Fruit fly (Drosophila melanogaster) whole organism, embryonic: ENCODE results near the gene schlank.
A peak's percentile ranks its signal among the peaks of the same experiment; 100 is the strongest.

Experiments
- B-H2 ChIP-seq: fragments of 200-800 bp; sonication (Bioruptor generic); optimal IDR thresholded peaks from 2 replicates; lab custom pipeline; 2018; ENCODE audit warnings: missing biosample characterization, mild to moderate bottlenecking, missing genetic modification characterization
- Bdp1 ChIP-seq: fragments of 200-800 bp; sonication (Bioruptor generic); optimal IDR thresholded peaks from 3 replicates; lab custom pipeline; 2016; ENCODE audit warnings: missing biosample characterization, missing genetic modification characterization
- CG10267 ChIP-seq: fragments of 200-800 bp; sonication (Bioruptor generic); optimal IDR thresholded peaks from 2 replicates; lab custom pipeline; 2018; ENCODE audit warnings: missing biosample characterization, mild to moderate bottlenecking, missing genetic modification characterization, moderate library complexity
- CG12942 ChIP-seq: fragments of 200-800 bp; sonication (Bioruptor generic); optimal IDR thresholded peaks from 3 replicates; lab custom pipeline; 2016; ENCODE audit warnings: missing biosample characterization, missing genetic modification characterization
- CG13624 ChIP-seq: fragments of 200-800 bp; sonication (Bioruptor generic); optimal IDR thresholded peaks from 2 replicates; lab custom pipeline; 2016; ENCODE audit warnings: missing biosample characterization, missing genetic modification characterization
- CG15011 ChIP-seq: fragments of 200-800 bp; sonication (Bioruptor generic); optimal IDR thresholded peaks from 3 replicates; lab custom pipeline; 2018; ENCODE audit warnings: missing biosample characterization, mild to moderate bottlenecking, missing genetic modification characterization
- CG17359 ChIP-seq: fragments of 200-800 bp; sonication (Bioruptor generic); optimal IDR thresholded peaks from 3 replicates; lab custom pipeline; 2018; ENCODE audit warnings: missing biosample characterization, mild to moderate bottlenecking, missing genetic modification characterization, moderate library complexity
- CG18599 ChIP-seq: fragments of 200-800 bp; sonication (Bioruptor generic); optimal IDR thresholded peaks from 3 replicates; lab custom pipeline; 2017; ENCODE audit warnings: missing biosample characterization, missing genetic modification characterization, mild to moderate bottlenecking, moderate library complexity, missing genetic modification reagents
- CG3838 ChIP-seq: fragments of 200-800 bp; sonication (Bioruptor generic); optimal IDR thresholded peaks from 3 replicates; lab custom pipeline; 2016; ENCODE audit warnings: missing biosample characterization, missing genetic modification characterization
- CG42726 ChIP-seq: fragments of 200-800 bp; sonication (Bioruptor generic); IDR thresholded peaks from 2 replicates; pipeline ENCODE4 v1.3.6; 2022; ENCODE audit warnings: missing biosample characterization, missing genetic modification characterization; ENCODE audit not compliant: partially characterized antibody
- CG4617 ChIP-seq: fragments of 200-800 bp; sonication (Bioruptor generic); optimal IDR thresholded peaks from 3 replicates; lab custom pipeline; 2016; ENCODE audit warnings: missing biosample characterization, missing genetic modification characterization, borderline replicate concordance
- CG4707 ChIP-seq: fragments of 200-800 bp; sonication (Bioruptor generic); optimal IDR thresholded peaks from 2 replicates; lab custom pipeline; 2018; ENCODE audit warnings: missing biosample characterization, mild to moderate bottlenecking, missing genetic modification characterization, moderate library complexity
- CG6272 ChIP-seq: fragments of 200-800 bp; sonication (Bioruptor generic); IDR thresholded peaks from 2 replicates; pipeline ENCODE4 v1.3.6; 2022; ENCODE audit warnings: missing biosample characterization, missing genetic modification characterization
- CG7745 ChIP-seq: fragments of 200-800 bp; sonication (Bioruptor generic); optimal IDR thresholded peaks from 2 replicates; lab custom pipeline; 2018; ENCODE audit warnings: missing biosample characterization, mild to moderate bottlenecking, missing genetic modification characterization, moderate library complexity
- CG9932 ChIP-seq: fragments of 200-800 bp; sonication (Bioruptor generic); IDR thresholded peaks from 2 replicates; pipeline ENCODE4 v1.3.6; 2022; ENCODE audit warnings: missing biosample characterization, missing genetic modification characterization
- D19A ChIP-seq: fragments of 200-800 bp; optimal IDR thresholded peaks from 3 replicates; lab custom pipeline; 2019; ENCODE audit warnings: missing biosample characterization, mild to moderate bottlenecking, missing genetic modification characterization, moderate library complexity
- Eip74EF ChIP-seq, 2 experiments: fragments of 200-800 bp in 1 of 2; fragments of >200 bp in 1 of 2; sonication (Bioruptor generic) in 1 of 2; optimal IDR thresholded peaks; 2 replicates each; lab custom pipeline; 2017 to 2019; ENCODE audit warnings: missing biosample characterization in 2 of 2, missing genetic modification characterization in 2 of 2, mild to moderate bottlenecking in 1 of 2, moderate library complexity in 1 of 2
- Fer1 ChIP-seq: fragments of 200-800 bp; sonication (Bioruptor generic); optimal IDR thresholded peaks from 2 replicates; lab custom pipeline; 2017; ENCODE audit warnings: missing biosample characterization, mild to moderate bottlenecking, missing genetic modification characterization
- Gsc ChIP-seq: fragments of 200-800 bp; sonication (Bioruptor generic); IDR thresholded peaks from 2 replicates; pipeline ENCODE4 v1.3.6; 2022; ENCODE audit warnings: missing biosample characterization, missing genetic modification characterization
- HHEX ChIP-seq: fragments of 200-800 bp; sonication (Bioruptor generic); optimal IDR thresholded peaks from 3 replicates; lab custom pipeline; 2017; ENCODE audit warnings: missing biosample characterization, mild to moderate bottlenecking, missing genetic modification characterization, missing genetic modification reagents
- Hr78 ChIP-seq, 2 experiments: fragments of 200-800 bp in 1 of 2; fragments of >200 bp in 1 of 2; sonication (Bioruptor generic) in 1 of 2; optimal IDR thresholded peaks; 2 replicates each; lab custom pipeline; 2017 to 2019; ENCODE audit warnings: missing biosample characterization in 2 of 2, missing genetic modification characterization in 2 of 2, mild to moderate bottlenecking in 1 of 2, moderate library complexity in 1 of 2
- MTF-1 ChIP-seq: fragments of 200-800 bp; sonication (Bioruptor generic); optimal IDR thresholded peaks from 2 replicates; lab custom pipeline; 2018; ENCODE audit warnings: missing biosample characterization, mild to moderate bottlenecking, missing genetic modification characterization, borderline replicate concordance
- NK7.1 ChIP-seq: fragments of 200-800 bp; sonication (Bioruptor generic); optimal IDR thresholded peaks from 3 replicates; lab custom pipeline; 2016; ENCODE audit warnings: missing biosample characterization, missing genetic modification characterization
- Nf-YC ChIP-seq: fragments of 200-800 bp; optimal IDR thresholded peaks from 3 replicates; lab custom pipeline; 2019; ENCODE audit warnings: missing biosample characterization, mild to moderate bottlenecking, missing genetic modification characterization, moderate library complexity
- Sox102F ChIP-seq: fragments of 200-800 bp; sonication (Bioruptor generic); optimal IDR thresholded peaks from 2 replicates; lab custom pipeline; 2018; ENCODE audit warnings: missing biosample characterization, mild to moderate bottlenecking, missing genetic modification characterization, moderate library complexity
- Taf1 ChIP-seq: fragments of 200-800 bp; sonication (Bioruptor generic); IDR thresholded peaks from 2 replicates; pipeline ENCODE4 v1.3.6; 2022; ENCODE audit warnings: missing biosample characterization, missing genetic modification characterization
- Trl ChIP-seq, 3 experiments: fragments of >200 bp in 2 of 3; fragments of 200-800 bp in 1 of 3; sonication (Bioruptor generic) in 1 of 3; optimal IDR thresholded peaks; 2 replicates in 1 of 3; 3 replicates in 2 of 3; lab custom pipeline; 2016 to 2017; ENCODE audit warnings: missing biosample characterization in 1 of 3, missing genetic modification characterization in 1 of 3
- abd-A ChIP-seq: fragments of 200-800 bp; sonication (Bioruptor generic); optimal IDR thresholded peaks from 3 replicates; lab custom pipeline; 2019; ENCODE audit warnings: missing biosample characterization, mild to moderate bottlenecking, missing genetic modification characterization, moderate library complexity
- aop ChIP-seq: fragments of 200-800 bp; sonication (Bioruptor generic); IDR thresholded peaks from 2 replicates; pipeline ENCODE4 v1.3.6; 2022; ENCODE audit warnings: missing biosample characterization, missing genetic modification characterization
- ap ChIP-seq: fragments of 200-800 bp; sonication (Bioruptor generic); IDR thresholded peaks from 2 replicates; pipeline ENCODE4 v1.3.6; 2022; ENCODE audit warnings: missing biosample characterization, missing genetic modification characterization
- ara ChIP-seq: fragments of 200-800 bp; sonication (Bioruptor generic); IDR thresholded peaks from 2 replicates; pipeline ENCODE4 v1.3.6; 2022; ENCODE audit warnings: missing biosample characterization, missing genetic modification characterization
- bbx ChIP-seq: fragments of 200-800 bp; sonication (Bioruptor generic); IDR thresholded peaks from 2 replicates; pipeline ENCODE4 v1.3.6; 2022; ENCODE audit warnings: missing biosample characterization, missing genetic modification characterization; ENCODE audit not compliant: partially characterized antibody
- chif ChIP-seq, 2 experiments: fragments of 200-800 bp; sonication (Bioruptor generic); optimal IDR thresholded peaks; 3 replicates each; lab custom pipeline; 2016; ENCODE audit warnings: missing biosample characterization in 2 of 2, missing genetic modification characterization in 2 of 2
- corto ChIP-seq: fragments of 200-800 bp; sonication (Bioruptor generic); optimal IDR thresholded peaks from 2 replicates; lab custom pipeline; 2016; ENCODE audit warnings: missing biosample characterization, mild to moderate bottlenecking, missing genetic modification characterization, moderate library complexity
- crc ChIP-seq: fragments of 200-800 bp; sonication (Bioruptor generic); optimal IDR thresholded peaks from 2 replicates; lab custom pipeline; 2016; ENCODE audit warnings: missing biosample characterization, missing genetic modification characterization
- dimm ChIP-seq: fragments of 200-800 bp; sonication (Bioruptor generic); IDR thresholded peaks from 2 replicates; pipeline ENCODE4 v1.3.6; 2022; ENCODE audit warnings: missing biosample characterization, missing genetic modification characterization
- dpn ChIP-seq, 2 experiments: fragments of 200-800 bp; sonication (Bioruptor generic); optimal IDR thresholded peaks; 3 replicates each; lab custom pipeline; 2016; ENCODE audit warnings: missing biosample characterization in 2 of 2, missing genetic modification characterization in 2 of 2
- esg ChIP-seq: fragments of 200-800 bp; sonication (Bioruptor generic); conservative IDR thresholded peaks from 2 replicates; pipeline ENCODE4 v1.3.6; 2022; ENCODE audit warnings: missing biosample characterization, missing genetic modification characterization
- ewg ChIP-seq: fragments of 200-800 bp; sonication (Bioruptor generic); optimal IDR thresholded peaks from 3 replicates; lab custom pipeline; 2017; ENCODE audit warnings: mild to moderate bottlenecking, missing biosample characterization, missing genetic modification reagents, missing genetic modification characterization
- fru ChIP-seq: fragments of >200 bp; optimal IDR thresholded peaks from 2 replicates; lab custom pipeline; 2017
- her ChIP-seq: fragments of 200-800 bp; sonication (Bioruptor generic); optimal IDR thresholded peaks from 2 replicates; lab custom pipeline; 2016; ENCODE audit warnings: missing biosample characterization, missing genetic modification characterization
- klu ChIP-seq: fragments of 200-800 bp; sonication (Bioruptor generic); IDR thresholded peaks from 2 replicates; pipeline ENCODE4 v1.3.6; 2022; ENCODE audit warnings: missing biosample characterization, missing genetic modification characterization
- lola ChIP-seq, 3 experiments: fragments of >200 bp in 2 of 3; fragments of 200-800 bp in 1 of 3; sonication (Bioruptor generic) in 1 of 3; optimal IDR thresholded peaks; 2 replicates each; lab custom pipeline; 2017 to 2019; ENCODE audit warnings: missing biosample characterization in 3 of 3, missing genetic modification characterization in 3 of 3, mild to moderate bottlenecking in 1 of 3, moderate library complexity in 1 of 3
- mld ChIP-seq: fragments of 200-800 bp; sonication (Bioruptor generic); IDR thresholded peaks from 3 replicates; pipeline ENCODE4 v1.3.6; 2022; ENCODE audit warnings: missing biosample characterization, missing genetic modification characterization; ENCODE audit not compliant: partially characterized antibody
- pb ChIP-seq: fragments of 200-800 bp; sonication (Bioruptor generic); optimal IDR thresholded peaks from 3 replicates; lab custom pipeline; 2016; ENCODE audit warnings: missing biosample characterization, missing genetic modification characterization
- pum ChIP-seq: fragments of 200-800 bp; sonication (Bioruptor generic); optimal IDR thresholded peaks from 2 replicates; lab custom pipeline; 2016; ENCODE audit warnings: missing biosample characterization, missing genetic modification characterization
- sc ChIP-seq, 3 experiments: fragments of >200 bp in 2 of 3; fragments of 200-800 bp in 1 of 3; sonication (Bioruptor generic) in 1 of 3; optimal IDR thresholded peaks; 2 replicates in 2 of 3; 3 replicates in 1 of 3; lab custom pipeline; 2017; ENCODE audit warnings: mild to moderate bottlenecking in 1 of 3, missing biosample characterization in 1 of 3, missing genetic modification characterization in 1 of 3, missing genetic modification reagents in 1 of 3
- sisA ChIP-seq: fragments of 200-800 bp; sonication (Bioruptor generic); IDR thresholded peaks from 2 replicates; pipeline ENCODE4 v1.3.6; 2022; ENCODE audit warnings: missing biosample characterization, missing genetic modification characterization
- tin ChIP-seq: fragments of 200-800 bp; sonication (Bioruptor generic); optimal IDR thresholded peaks from 3 replicates; lab custom pipeline; 2016; ENCODE audit warnings: missing biosample characterization, missing genetic modification characterization

Gene schlank

DNA sequence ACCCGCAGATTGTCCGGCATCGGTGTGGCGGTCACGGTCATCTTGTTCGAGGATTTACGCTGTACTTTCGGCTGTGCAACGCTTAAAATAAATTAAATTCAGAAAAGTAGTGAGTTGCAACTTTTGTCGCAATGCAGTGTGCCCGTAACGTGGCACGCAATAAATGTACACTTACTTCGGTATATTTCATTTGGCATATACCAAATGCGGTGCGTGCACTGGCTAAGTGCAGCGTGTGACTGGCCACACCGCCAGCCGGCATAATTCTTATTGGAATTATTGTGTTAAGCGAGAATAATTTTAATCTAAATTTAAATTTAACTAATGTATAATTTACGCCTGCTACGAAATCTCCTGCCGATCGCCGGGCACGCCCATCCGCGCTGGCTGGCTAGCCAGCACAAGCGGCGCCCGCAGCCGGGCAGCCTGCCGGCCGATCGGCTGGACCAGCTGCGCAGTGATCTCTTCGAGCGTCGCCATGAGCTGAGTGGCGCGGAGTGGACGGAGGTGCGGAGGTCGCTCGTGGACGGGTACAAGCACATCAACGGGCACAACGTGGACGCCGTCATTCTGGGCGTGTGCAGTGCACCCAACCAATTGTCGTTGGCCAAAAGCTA, 24.2 kb upstream of the schlank start, which contains the start of the genes Rpt4 and mldr (continued):
- TF ChIP-seq crc (no peak), CG4707 (GFP tag; lab: Kevin White, UChicago) (no peak), pb (no peak), Trl (optimal IDR thresholded peaks at IDR 0.05; lab: Kevin White, UChicago) (no peak), Trl (GFP tag; optimal IDR thresholded peaks at IDR 0.05; lab: Kevin White, UChicago) (no peak), pum (GFP tag; lab: Kevin White, UChicago) (no peak), mld (no peak), Nf-YC (tag; lab: Kevin White, UChicago) (no peak), CG10267 (tag; lab: Kevin White, UChicago) (peak; percentile 21), Sox102F (GFP tag; lab: Kevin White, UChicago) (no peak), CG15011 (no peak), CG9932 (no peak), CG4617 (peak; percentile 95), Hr78 (GFP tag; optimal IDR thresholded peaks at IDR 0.05; lab: Kevin White, UChicago) (no peak), ewg (peak; percentile 32), CG17359 (tag; lab: Kevin White, UChicago) (no peak), HHEX (no peak), her (GFP tag; lab: Kevin White, UChicago) (no peak), corto (GFP tag; lab: Kevin White, UChicago) (no peak), aop (GFP tag; lab: Robert Waterston, UW) (no peak), fru (lab: Kevin White, UChicago) (no peak), ap (no peak), Bdp1 (GFP tag; lab: Kevin White, UChicago) (no peak), bbx (GFP tag; lab: Robert Waterston, UW) (no peak), sc (optimal IDR thresholded peaks at IDR 0.05; lab: Kevin White, UChicago) (no peak), sc (GFP tag; optimal IDR thresholded peaks at IDR 0.05; lab: Kevin White, UChicago) (no peak), Eip74EF (GFP tag; optimal IDR thresholded peaks at IDR 0.05; lab: Kevin White, UChicago) (no peak), klu (GFP tag; lab: Robert Waterston, UW) (no peak), MTF-1 (GFP tag; lab: Kevin White, UChicago) (no peak), CG13624 (no peak), dimm (GFP tag; lab: Robert Waterston, UW) (no peak), CG3838 (GFP tag; lab: Kevin White, UChicago) (no peak), ara (GFP tag; lab: Robert Waterston, UW) (no peak), Taf1 (GFP tag; lab: Robert Waterston, UW) (no peak), CG42726 (0 out of 2 replicates have a peak, but pooled peaks have one; percentile 28), abd-A (no peak), D19A (no peak), Gsc (GFP tag; lab: Robert Waterston, UW) (no peak), CG12942 (GFP tag; lab: Kevin White, UChicago) (no peak), tin (no peak), B-H2 (GFP tag; lab: Kevin White, UChicago) (no peak), dpn (GFP tag; optimal IDR thresholded peaks at IDR 0.05; lab: Kevin White, UChicago) (no peak), CG18599 (GFP tag; lab: Kevin White, UChicago) (no peak), esg (no peak), sisA (GFP tag; lab: Robert Waterston, UW) (no peak), Fer1 (GFP tag; lab: Kevin White, UChicago) (peak; percentile 12), CG6272 (GFP tag; lab: Robert Waterston, UW) (no peak), CG7745 (tag; lab: Kevin White, UChicago) (no peak), NK7.1 (no peak), lola (GFP tag; optimal IDR thresholded peaks at IDR 0.05; lab: Kevin White, UChicago) (no peak), chif (GFP tag; optimal IDR thresholded peaks at IDR 0.05; lab: Kevin White, UChicago) (no peak)
